Worm (Caenorhabditis elegans) whole organism, late embryonic: ENCODE data around the gene csc-1.

ENCODE experiments used
- nhr-232 ChIP-seq: sonication (generic microtip); optimal IDR thresholded peaks from 2 replicates; lab custom pipeline; 2016; ENCODE audit warnings: missing genetic modification characterization, missing compliant biosample characterization
- tbx-2 ChIP-seq: sonication (generic microtip); optimal IDR thresholded peaks from 2 replicates; lab custom pipeline; 2016; ENCODE audit warnings: missing genetic modification characterization, missing compliant biosample characterization

DNA sequence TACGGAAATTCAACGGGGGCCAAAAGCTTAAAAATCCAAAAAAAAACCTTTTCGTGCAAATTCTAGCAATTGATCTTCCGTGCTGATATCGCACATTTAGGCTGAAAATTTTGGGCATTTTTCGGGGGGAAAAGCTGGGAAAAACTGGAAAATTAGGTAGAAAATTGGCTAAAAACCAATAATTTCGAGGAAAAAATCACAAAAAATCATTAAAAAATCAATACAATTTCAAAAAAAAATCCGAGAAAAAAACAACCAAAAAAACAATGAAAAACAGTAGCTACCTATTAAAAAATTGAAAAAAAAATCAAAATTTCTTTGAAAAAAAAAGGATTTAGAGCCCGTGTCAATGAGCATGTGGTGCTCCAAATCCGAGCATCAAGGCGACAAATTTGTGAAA lies 28.9 kb upstream of the csc-1 start, which contains the start of gene Y48E1B.3:
- TF ChIP-seq tbx-2 (tag; lab: Kevin White, UChicago): no peak
- TF ChIP-seq nhr-232 (tag; lab: Kevin White, UChicago): no peak
